Worm (Caenorhabditis elegans) whole organism, L2 larva: Measurements from ENCODE around the gene prdx-6.

Experiments
- C34F6.9 ChIP-seq: fragments of 150-350 bp; optimal IDR thresholded peaks from 2 replicates; lab custom pipeline; 2014; ENCODE audit warnings: missing biosample characterization, missing genetic modification characterization
- F13H6.1 ChIP-seq: sonication (generic microtip); optimal IDR thresholded peaks from 2 replicates; lab custom pipeline; 2016; ENCODE audit warnings: missing genetic modification characterization, missing compliant biosample characterization
- R02D3.7 ChIP-seq: fragments of 150-350 bp; optimal IDR thresholded peaks from 2 replicates; lab custom pipeline; 2014; ENCODE audit warnings: missing biosample characterization, missing genetic modification characterization
- Y55F3AM.14 ChIP-seq: fragments of 200-800 bp; sonication (Bioruptor generic); optimal IDR thresholded peaks from 2 replicates; lab custom pipeline; 2018; ENCODE audit warnings: mild to moderate bottlenecking, missing genetic modification characterization, missing compliant biosample characterization
- ZK546.5 ChIP-seq: sonication (generic microtip); optimal IDR thresholded peaks from 2 replicates; lab custom pipeline; 2017; ENCODE audit warnings: missing biosample characterization, missing genetic modification characterization
- alr-1 ChIP-seq: fragments of 150-350 bp; optimal IDR thresholded peaks from 2 replicates; lab custom pipeline; 2014; ENCODE audit warnings: missing biosample characterization, missing genetic modification characterization
- ama-1 ChIP-seq: fragments of 150-350 bp; optimal IDR thresholded peaks from 2 replicates; lab custom pipeline; 2018; ENCODE audit warnings: inconsistent platforms
- blmp-1 ChIP-seq: sonication (generic microtip); optimal IDR thresholded peaks from 2 replicates; lab custom pipeline; 2017; ENCODE audit warnings: missing genetic modification characterization, mild to moderate bottlenecking, missing compliant biosample characterization, antibody characterized with exemption, moderate library complexity; ENCODE audit not compliant: insufficient read depth
- ceh-16 ChIP-seq: fragments of 150-350 bp; optimal IDR thresholded peaks from 2 replicates; lab custom pipeline; 2014; ENCODE audit warnings: missing biosample characterization, missing genetic modification characterization
- ceh-82 ChIP-seq: fragments of 150-350 bp; optimal IDR thresholded peaks from 2 replicates; lab custom pipeline; 2014; ENCODE audit warnings: missing biosample characterization, missing genetic modification characterization
- crh-2 ChIP-seq: sonication (generic microtip); optimal IDR thresholded peaks from 2 replicates; lab custom pipeline; 2017; ENCODE audit warnings: missing biosample characterization, missing genetic modification characterization
- dmd-4 ChIP-seq: sonication (generic microtip); optimal IDR thresholded peaks from 2 replicates; lab custom pipeline; 2017; ENCODE audit warnings: missing biosample characterization, missing genetic modification characterization
- egl-27 ChIP-seq: sonication (generic microtip); optimal IDR thresholded peaks from 3 replicates; lab custom pipeline; 2017; ENCODE audit warnings: missing biosample characterization, missing genetic modification reagents, missing genetic modification characterization
- elt-1 ChIP-seq: fragments of 150-350 bp; optimal IDR thresholded peaks from 2 replicates; lab custom pipeline; 2014; ENCODE audit warnings: missing biosample characterization, missing genetic modification characterization
- elt-3 ChIP-seq: sonication (generic microtip); optimal IDR thresholded peaks from 2 replicates; lab custom pipeline; 2017; ENCODE audit warnings: missing biosample characterization, missing genetic modification characterization
- gmeb-1 ChIP-seq: fragments of 150-350 bp; optimal IDR thresholded peaks from 2 replicates; lab custom pipeline; 2014; ENCODE audit warnings: missing biosample characterization, missing genetic modification characterization
- lin-11 ChIP-seq: fragments of 150-350 bp; sonication (generic microtip); optimal IDR thresholded peaks from 2 replicates; lab custom pipeline; 2014; ENCODE audit warnings: missing biosample characterization, missing genetic modification characterization, inconsistent platforms, mixed read lengths
- lin-13 ChIP-seq: fragments of 150-350 bp; optimal IDR thresholded peaks from 2 replicates; lab custom pipeline; 2014; ENCODE audit warnings: missing biosample characterization, missing genetic modification reagents, missing genetic modification characterization
- lin-39 ChIP-seq: fragments of 150-350 bp; optimal IDR thresholded peaks from 2 replicates; lab custom pipeline; 2014; ENCODE audit warnings: missing biosample characterization, missing genetic modification reagents, missing genetic modification characterization
- lsy-2 ChIP-seq, 2 experiments: fragments of 150-350 bp in 1 of 2; sonication (generic microtip) in 1 of 2; optimal IDR thresholded peaks; 2 replicates each; lab custom pipeline; 2014 to 2017; ENCODE audit warnings: missing biosample characterization in 2 of 2, missing genetic modification characterization in 2 of 2
- mab-5 ChIP-seq: fragments of 150-350 bp; optimal IDR thresholded peaks from 2 replicates; lab custom pipeline; 2014; ENCODE audit warnings: missing biosample characterization, missing genetic modification characterization
- mbf-1 ChIP-seq: sonication (generic microtip); optimal IDR thresholded peaks from 2 replicates; lab custom pipeline; 2017; ENCODE audit warnings: missing biosample characterization, missing genetic modification characterization
- mdl-1 ChIP-seq, 2 experiments: fragments of 150-350 bp in 1 of 2; sonication (generic microtip) in 1 of 2; optimal IDR thresholded peaks; 2 replicates each; lab custom pipeline; 2017; ENCODE audit warnings: missing biosample characterization in 2 of 2, missing genetic modification characterization in 2 of 2
- nhr-10 ChIP-seq: sonication (generic microtip); optimal IDR thresholded peaks from 2 replicates; lab custom pipeline; 2017; ENCODE audit warnings: missing biosample characterization, missing genetic modification characterization
- nhr-11 ChIP-seq: fragments of 150-350 bp; optimal IDR thresholded peaks from 2 replicates; lab custom pipeline; 2014; ENCODE audit warnings: missing biosample characterization, missing genetic modification characterization
- nhr-12 ChIP-seq: fragments of 150-350 bp; optimal IDR thresholded peaks from 2 replicates; lab custom pipeline; 2014; ENCODE audit warnings: missing biosample characterization, missing genetic modification characterization
- nhr-129 ChIP-seq: fragments of 150-350 bp; optimal IDR thresholded peaks from 2 replicates; lab custom pipeline; 2014; ENCODE audit warnings: missing biosample characterization, missing genetic modification characterization
- nhr-21 ChIP-seq: fragments of 150-350 bp; optimal IDR thresholded peaks from 2 replicates; lab custom pipeline; 2014; ENCODE audit warnings: missing biosample characterization, missing genetic modification characterization
- nhr-23 ChIP-seq: fragments of 150-350 bp; optimal IDR thresholded peaks from 2 replicates; lab custom pipeline; 2014; ENCODE audit warnings: missing biosample characterization, missing genetic modification reagents, missing genetic modification characterization
- nhr-237 ChIP-seq: fragments of 150-350 bp; optimal IDR thresholded peaks from 2 replicates; lab custom pipeline; 2014; ENCODE audit warnings: missing biosample characterization, missing genetic modification characterization
- nhr-25 ChIP-seq: fragments of 150-350 bp; sonication (generic microtip); optimal IDR thresholded peaks from 3 replicates; lab custom pipeline; 2014; ENCODE audit warnings: missing biosample characterization, missing genetic modification characterization
- nhr-6 ChIP-seq: fragments of 150-350 bp; optimal IDR thresholded peaks from 2 replicates; lab custom pipeline; 2014; ENCODE audit warnings: missing biosample characterization, missing genetic modification characterization
- nhr-77 ChIP-seq: fragments of 150-350 bp; optimal IDR thresholded peaks from 2 replicates; lab custom pipeline; 2014; ENCODE audit warnings: missing biosample characterization, missing genetic modification characterization
- peb-1 ChIP-seq: fragments of 150-350 bp; optimal IDR thresholded peaks from 2 replicates; lab custom pipeline; 2014; ENCODE audit warnings: missing biosample characterization, missing genetic modification characterization
- sem-4 ChIP-seq: fragments of 150-350 bp; optimal IDR thresholded peaks from 2 replicates; lab custom pipeline; 2014; ENCODE audit warnings: missing biosample characterization, missing genetic modification reagents, missing genetic modification characterization
- skn-1 ChIP-seq: sonication (generic microtip); optimal IDR thresholded peaks from 2 replicates; lab custom pipeline; 2017; ENCODE audit warnings: missing biosample characterization, missing genetic modification characterization
- sma-3 ChIP-seq: sonication (generic microtip); optimal IDR thresholded peaks from 2 replicates; lab custom pipeline; 2016; ENCODE audit warnings: missing genetic modification reagents, missing genetic modification characterization, missing compliant biosample characterization
- sma-9 ChIP-seq, 2 experiments: fragments of 150-350 bp in 1 of 2; sonication (generic microtip) in 1 of 2; optimal IDR thresholded peaks; 2 replicates each; lab custom pipeline; 2014 to 2016; ENCODE audit warnings: missing genetic modification characterization in 2 of 2, mild to moderate bottlenecking in 1 of 2, missing biosample characterization in 1 of 2, missing compliant biosample characterization in 1 of 2, missing genetic modification reagents in 1 of 2, moderate library complexity in 1 of 2
- snpc-4 ChIP-seq: fragments of 150-350 bp; optimal IDR thresholded peaks from 2 replicates; lab custom pipeline; 2014; ENCODE audit warnings: missing biosample characterization, missing genetic modification characterization
- unc-39 ChIP-seq: fragments of 150-350 bp; optimal IDR thresholded peaks from 2 replicates; lab custom pipeline; 2014; ENCODE audit warnings: missing biosample characterization, missing genetic modification characterization
- unc-55 ChIP-seq: fragments of 150-350 bp; sonication (generic microtip); optimal IDR thresholded peaks from 3 replicates; lab custom pipeline; 2014; ENCODE audit warnings: missing biosample characterization, missing genetic modification reagents, missing genetic modification characterization
- unc-62 ChIP-seq: fragments of 150-350 bp; optimal IDR thresholded peaks from 2 replicates; lab custom pipeline; 2014; ENCODE audit warnings: missing biosample characterization, missing genetic modification reagents, missing genetic modification characterization
- ztf-1 ChIP-seq: fragments of 200-800 bp; sonication (Bioruptor generic); conservative IDR thresholded peaks from 2 replicates; pipeline ENCODE4 v1.3.6; 2022; ENCODE audit warnings: missing genetic modification characterization, missing compliant biosample characterization
- ztf-4 ChIP-seq: fragments of 150-350 bp; optimal IDR thresholded peaks from 2 replicates; lab custom pipeline; 2014; ENCODE audit warnings: missing biosample characterization, missing genetic modification characterization

prdx-6 gene

ce11 chrIV:257095-257494 is 38.7 kb downstream of the prdx-6 start, which contains the start of gene R02D3.8:
TSS of gene R02D3.8 (minus strand) at chrIV:257203.
- no peak for TF ChIP-seq ztf-1
- no peak for TF ChIP-seq egl-27 (tag; lab: Kevin White, UChicago)
- peak; percentile 62 for TF ChIP-seq sma-9 (GFP tag; optimal IDR thresholded peaks at IDR 0.05; lab: Kevin White, UChicago)
- TF ChIP-seq sma-9 (tag; optimal IDR thresholded peaks at IDR 0.05; lab: Kevin White, UChicago), result no peak
- TF ChIP-seq F13H6.1 (tag; lab: Kevin White, UChicago), result no peak
- peak; percentile 10 for TF ChIP-seq lin-13 (GFP tag; lab: Kevin White, UChicago)
- TF ChIP-seq Y55F3AM.14 (GFP tag; lab: Kevin White, UChicago), result no peak
- TF ChIP-seq mbf-1 (tag; lab: Kevin White, UChicago), result no peak
- peak; percentile 50 for TF ChIP-seq unc-55
- TF ChIP-seq unc-39, result no peak
- no peak for TF ChIP-seq nhr-23 (tag; lab: Kevin White, UChicago)
- TF ChIP-seq alr-1 (tag; lab: Kevin White, UChicago), result no peak
- no peak for TF ChIP-seq lin-11 (tag; lab: Kevin White, UChicago)
- TF ChIP-seq blmp-1 (tag; lab: Kevin White, UChicago), result no peak
- no peak for TF ChIP-seq ZK546.5 (tag; lab: Kevin White, UChicago)
- TF ChIP-seq nhr-77 (tag; lab: Kevin White, UChicago), result no peak
- no peak for TF ChIP-seq ama-1 (lab: Kevin White, UChicago)
- peak; percentile 22 for TF ChIP-seq crh-2 (tag; lab: Kevin White, UChicago)
- peak; percentile 44 for TF ChIP-seq sma-3 (GFP tag; lab: Kevin White, UChicago)
- TF ChIP-seq gmeb-1, result peak; percentile 24
- peak; percentile 19 for TF ChIP-seq nhr-21
- TF ChIP-seq mab-5 (tag; lab: Kevin White, UChicago), result no peak
- no peak for TF ChIP-seq elt-3 (tag; lab: Kevin White, UChicago)
- TF ChIP-seq C34F6.9 (tag; lab: Kevin White, UChicago), result peak; percentile 45
- no peak for TF ChIP-seq nhr-237 (tag; lab: Kevin White, UChicago)
- no peak for TF ChIP-seq snpc-4
- TF ChIP-seq nhr-25 (tag; lab: Kevin White, UChicago), result peak; percentile 46
- no peak for TF ChIP-seq mdl-1 (tag; optimal IDR thresholded peaks at IDR 0.05; lab: Kevin White, UChicago)
- TF ChIP-seq sem-4, result no peak
- no peak for TF ChIP-seq ztf-4 (tag; lab: Kevin White, UChicago)
- TF ChIP-seq R02D3.7 (tag; lab: Kevin White, UChicago), result no peak
- TF ChIP-seq lsy-2 (tag; optimal IDR thresholded peaks at IDR 0.05; lab: Kevin White, UChicago), result peak in 1 of 2 experiments; percentile 70
- TF ChIP-seq, all 48 proteins: peak for 10

DNA sequence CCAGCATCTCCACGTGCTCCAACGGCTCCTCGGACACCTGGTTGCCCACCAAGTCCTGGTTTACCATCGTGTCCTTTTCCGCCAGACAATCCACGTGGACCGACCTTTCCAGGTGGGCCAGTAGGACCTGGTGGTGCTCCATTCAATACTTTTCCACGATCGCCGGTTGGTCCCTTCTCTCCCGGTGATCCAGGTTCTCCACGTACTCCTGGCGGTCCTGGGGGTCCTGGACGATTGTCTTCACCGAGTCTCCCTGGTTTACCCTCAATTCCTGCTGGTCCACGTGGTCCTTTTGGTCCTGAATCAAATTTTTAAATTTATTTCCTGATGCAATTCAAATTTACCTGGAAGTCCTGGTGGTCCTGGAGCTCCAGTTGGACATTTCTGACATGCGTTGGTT is 40.0 kb downstream of the prdx-6 start:
- TF ChIP-seq alr-1 (tag; lab: Kevin White, UChicago) (no peak), nhr-237 (tag; lab: Kevin White, UChicago) (no peak), mbf-1 (tag; lab: Kevin White, UChicago) (no peak)
- TF ChIP-seq, all 48 proteins: peak for 0

- TF ChIP-seq blmp-1 (tag; lab: Kevin White, UChicago) (peak; percentile 18), gmeb-1 (no peak), F13H6.1 (tag; lab: Kevin White, UChicago) (no peak), dmd-4 (no peak), ceh-82 (tag; lab: Kevin White, UChicago) (no peak)
- TF ChIP-seq, all 48 proteins: peak for 1
These were observed 40.8 kb downstream of the prdx-6 start, which contains the start of gene dpy-9 for ce11 chrIV:259142-259541. TSS of gene dpy-9 (minus strand) at chrIV:259204.

ce11 chrIV:261607-262006 is 43.3 kb downstream of the prdx-6 start, which contains the start of gene pqbp-1.1:
TSS of gene pqbp-1.1 (minus strand) at chrIV:261683.
- TF ChIP-seq unc-55 (peak; percentile 93), R02D3.7 (tag; lab: Kevin White, UChicago) (no peak), elt-3 (tag; lab: Kevin White, UChicago) (no peak), ceh-82 (tag; lab: Kevin White, UChicago) (no peak), elt-1 (tag; lab: Kevin White, UChicago) (no peak), nhr-6 (tag; lab: Kevin White, UChicago) (no peak), peb-1 (no peak), nhr-25 (tag; lab: Kevin White, UChicago) (peak; percentile 69), lin-39 (tag; lab: Kevin White, UChicago) (no peak), nhr-129 (tag; lab: Kevin White, UChicago) (peak; percentile 11), sma-3 (GFP tag; lab: Kevin White, UChicago) (peak; percentile 57), nhr-11 (tag; lab: Kevin White, UChicago) (no peak), snpc-4 (no peak), mdl-1 (tag; optimal IDR thresholded peaks at IDR 0.05; lab: Kevin White, UChicago) (no peak), gmeb-1 (peak; percentile 95), nhr-21 (peak; percentile 67), ZK546.5 (tag; lab: Kevin White, UChicago) (no peak), blmp-1 (tag; lab: Kevin White, UChicago) (peak; percentile 49), nhr-237 (tag; lab: Kevin White, UChicago) (no peak), crh-2 (tag; lab: Kevin White, UChicago) (peak; percentile 66), nhr-12 (tag; lab: Kevin White, UChicago) (no peak), nhr-77 (tag; lab: Kevin White, UChicago) (no peak), C34F6.9 (tag; lab: Kevin White, UChicago) (peak; percentile 79), unc-39 (no peak), skn-1 (tag; lab: Kevin White, UChicago) (no peak), ceh-16 (tag; lab: Kevin White, UChicago) (no peak), F13H6.1 (tag; lab: Kevin White, UChicago) (no peak), ama-1 (lab: Kevin White, UChicago) (no peak), sem-4 (peak; percentile 17), unc-62 (GFP tag; lab: Kevin White, UChicago) (no peak), nhr-10 (no peak)
